Worm (Caenorhabditis elegans) whole organism, midembryonic: ENCODE measurements around the gene K09H11.6.

Source experiments
- T22C8.4 ChIP-seq: fragments of 200-800 bp; sonication (Bioruptor generic); IDR thresholded peaks from 2 replicates; pipeline ENCODE4 v1.3.6; 2022; ENCODE audit warnings: missing genetic modification characterization, missing compliant biosample characterization
- cog-1 ChIP-seq: sonication (generic microtip); optimal IDR thresholded peaks from 2 replicates; lab custom pipeline; 2016; ENCODE audit warnings: missing genetic modification characterization, missing compliant biosample characterization
- flt-1 ChIP-seq: fragments of 200-800 bp; sonication (Bioruptor generic); IDR thresholded peaks from 2 replicates; pipeline ENCODE4 v1.3.6; 2022; ENCODE audit warnings: missing genetic modification characterization, missing compliant biosample characterization
- klf-2 ChIP-seq: fragments of 200-800 bp; sonication (Bioruptor generic); conservative IDR thresholded peaks from 2 replicates; pipeline ENCODE4 v1.3.6; 2022; ENCODE audit warnings: missing genetic modification reagents, missing genetic modification characterization, missing compliant biosample characterization
- med-1 ChIP-seq: sonication (generic microtip); optimal IDR thresholded peaks from 2 replicates; lab custom pipeline; 2017; ENCODE audit warnings: missing genetic modification characterization, mild to moderate bottlenecking, missing compliant biosample characterization, antibody characterized with exemption, missing genetic modification reagents; ENCODE audit not compliant: insufficient read depth
- ref-1 ChIP-seq: fragments of 200-800 bp; sonication (Bioruptor generic); conservative IDR thresholded peaks from 2 replicates; pipeline ENCODE4 v1.3.6; 2022; ENCODE audit warnings: missing genetic modification reagents, missing genetic modification characterization, missing compliant biosample characterization
- tab-1 ChIP-seq: fragments of 200-800 bp; sonication (Bioruptor generic); IDR thresholded peaks from 2 replicates; pipeline ENCODE4 v1.3.6; 2022; ENCODE audit warnings: missing genetic modification characterization, missing compliant biosample characterization
- ztf-23 ChIP-seq: fragments of 200-800 bp; sonication (Bioruptor generic); IDR thresholded peaks from 2 replicates; pipeline ENCODE4 v1.3.6; 2022; ENCODE audit warnings: missing genetic modification reagents, missing genetic modification characterization, missing compliant biosample characterization
- ztf-29 ChIP-seq: fragments of 200-800 bp; sonication (Bioruptor generic); IDR thresholded peaks from 2 replicates; pipeline ENCODE4 v1.3.6; 2022; ENCODE audit warnings: missing genetic modification reagents, missing genetic modification characterization, missing compliant biosample characterization

The K09H11.6 gene

DNA sequence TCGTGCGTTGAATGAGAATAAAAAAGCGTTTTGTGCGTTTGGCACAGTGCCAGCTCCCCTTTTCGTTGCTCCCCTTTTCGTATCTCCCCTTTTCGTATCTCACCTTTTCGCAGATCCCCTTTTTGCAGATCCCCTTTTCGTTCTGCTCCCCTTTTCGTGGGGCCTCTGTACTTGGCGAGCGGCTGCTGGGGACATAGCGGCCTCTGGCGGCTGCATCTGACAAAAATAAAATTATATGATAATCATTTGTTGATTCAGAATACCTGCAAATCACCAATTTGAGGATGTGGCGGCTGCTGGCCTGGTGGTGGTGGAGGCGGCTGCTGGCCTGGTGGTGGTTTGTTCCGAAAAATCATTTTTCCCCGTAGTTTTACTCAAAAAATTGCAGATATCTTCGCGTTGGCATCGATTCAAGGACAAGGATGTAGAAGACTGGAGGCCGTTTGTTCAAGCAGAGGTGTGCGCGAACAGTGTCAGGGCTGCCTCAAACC lies 19.3 kb upstream of the K09H11.6 start, which contains the start of gene K09H11.11:
TSS of gene K09H11.11 (minus strand) at position 51 of the 491 bp plus-strand sequence.
- TF ChIP-seq ref-1: peak; percentile 42; the same call in 1 of the 2 replicates

DNA sequence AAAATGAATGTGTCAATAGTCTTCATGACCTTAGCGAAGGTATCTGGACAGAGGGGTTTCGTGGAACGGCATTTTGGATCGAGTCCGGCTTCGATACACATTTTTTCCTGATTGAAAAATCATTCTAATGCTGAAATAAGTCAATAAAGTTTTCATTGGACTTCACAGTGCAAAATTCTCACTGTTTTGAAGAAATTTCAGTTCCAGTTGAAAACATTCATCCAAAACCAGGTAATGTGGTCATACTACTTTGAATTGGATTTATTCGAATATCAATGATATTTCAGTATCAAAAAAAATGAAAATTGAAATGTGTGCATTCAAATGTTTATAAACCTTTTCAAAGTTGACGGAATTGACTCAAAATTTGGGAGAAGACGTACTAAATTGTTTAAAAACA lies 17.5 kb upstream of the K09H11.6 start, which contains the start of gene pgph-1:
TSS of gene pgph-1 (minus strand) at position 101 of the 400 bp plus-strand sequence.
- TF ChIP-seq tab-1 (GFP tag; lab: Robert Waterston, UW): no peak

ce11 chrV:5747519-5747918 lies 11.6 kb upstream of the K09H11.6 start, which contains the start of gene acds-10:
Gene acds-10, plus strand, starts transcription at chrV:5747819.
- TF ChIP-seq med-1 (GFP tag; lab: Kevin White, UChicago) (no peak), ref-1 (no peak), flt-1 (no peak), tab-1 (GFP tag; lab: Robert Waterston, UW) (no peak), ztf-29 (GFP tag; lab: Robert Waterston, UW) (no peak), T22C8.4 (GFP tag; lab: Robert Waterston, UW) (no peak), cog-1 (tag; lab: Kevin White, UChicago) (no peak), ztf-23 (GFP tag; lab: Robert Waterston, UW) (no peak), klf-2 (GFP tag; lab: Robert Waterston, UW) (no peak)

ce11 chrV:5746237-5746636 lies 10.3 kb upstream of the K09H11.6 start:
- no peak for TF ChIP-seq ref-1
- TF ChIP-seq flt-1: no peak
- no peak for TF ChIP-seq ztf-23 (GFP tag; lab: Robert Waterston, UW)
- no peak for TF ChIP-seq cog-1 (tag; lab: Kevin White, UChicago)
- no peak for TF ChIP-seq T22C8.4 (GFP tag; lab: Robert Waterston, UW)
- TF ChIP-seq tab-1 (GFP tag; lab: Robert Waterston, UW): no peak
- TF ChIP-seq ztf-29 (GFP tag; lab: Robert Waterston, UW): no peak
- TF ChIP-seq med-1 (GFP tag; lab: Kevin White, UChicago): no peak
- no peak for TF ChIP-seq klf-2 (GFP tag; lab: Robert Waterston, UW)

ce11 chrV:5741237-5741636 lies 5.3 kb upstream of the K09H11.6 start:
- TF ChIP-seq ztf-29 (GFP tag; lab: Robert Waterston, UW): no peak
- no peak for TF ChIP-seq T22C8.4 (GFP tag; lab: Robert Waterston, UW)
- no peak for TF ChIP-seq klf-2 (GFP tag; lab: Robert Waterston, UW)
- TF ChIP-seq ref-1: no peak
- TF ChIP-seq cog-1 (tag; lab: Kevin White, UChicago): no peak
- TF ChIP-seq med-1 (GFP tag; lab: Kevin White, UChicago): no peak
- TF ChIP-seq tab-1 (GFP tag; lab: Robert Waterston, UW): no peak

- no peak for TF ChIP-seq ztf-29 (GFP tag; lab: Robert Waterston, UW)
- TF ChIP-seq cog-1 (tag; lab: Kevin White, UChicago): no peak
- TF ChIP-seq flt-1: no peak
- no peak for TF ChIP-seq klf-2 (GFP tag; lab: Robert Waterston, UW)
- TF ChIP-seq ref-1: no peak
- no peak for TF ChIP-seq tab-1 (GFP tag; lab: Robert Waterston, UW)
- no peak for TF ChIP-seq ztf-23 (GFP tag; lab: Robert Waterston, UW)
- no peak for TF ChIP-seq T22C8.4 (GFP tag; lab: Robert Waterston, UW)
- TF ChIP-seq med-1 (GFP tag; lab: Kevin White, UChicago): no peak
Measured at ce11 chrV:5739438-5739837, 3.5 kb upstream of the K09H11.6 start.

ce11 chrV:5730783-5731182 lies 5.2 kb downstream of the K09H11.6 start, which contains the start of gene K09H11.15:
Gene K09H11.15, minus strand, starts transcription at chrV:5730883.
- TF ChIP-seq cog-1 (tag; lab: Kevin White, UChicago) (no peak), flt-1 (no peak), T22C8.4 (GFP tag; lab: Robert Waterston, UW) (no peak), ztf-29 (GFP tag; lab: Robert Waterston, UW) (no peak), tab-1 (GFP tag; lab: Robert Waterston, UW) (no peak), med-1 (GFP tag; lab: Kevin White, UChicago) (no peak), ztf-23 (GFP tag; lab: Robert Waterston, UW) (no peak), klf-2 (GFP tag; lab: Robert Waterston, UW) (no peak), ref-1 (no peak)

ce11 chrV:5726463-5726862 lies 9.5 kb downstream of the K09H11.6 start, which contains the start of gene K09H11.4:
Gene K09H11.4, minus strand, starts transcription at chrV:5726563.
- TF ChIP-seq klf-2 (GFP tag; lab: Robert Waterston, UW) (no peak), ztf-29 (GFP tag; lab: Robert Waterston, UW) (no peak), T22C8.4 (GFP tag; lab: Robert Waterston, UW) (no peak), med-1 (GFP tag; lab: Kevin White, UChicago) (no peak), cog-1 (tag; lab: Kevin White, UChicago) (no peak), ref-1 (no peak), flt-1 (no peak), ztf-23 (GFP tag; lab: Robert Waterston, UW) (no peak), tab-1 (GFP tag; lab: Robert Waterston, UW) (no peak)

DNA sequence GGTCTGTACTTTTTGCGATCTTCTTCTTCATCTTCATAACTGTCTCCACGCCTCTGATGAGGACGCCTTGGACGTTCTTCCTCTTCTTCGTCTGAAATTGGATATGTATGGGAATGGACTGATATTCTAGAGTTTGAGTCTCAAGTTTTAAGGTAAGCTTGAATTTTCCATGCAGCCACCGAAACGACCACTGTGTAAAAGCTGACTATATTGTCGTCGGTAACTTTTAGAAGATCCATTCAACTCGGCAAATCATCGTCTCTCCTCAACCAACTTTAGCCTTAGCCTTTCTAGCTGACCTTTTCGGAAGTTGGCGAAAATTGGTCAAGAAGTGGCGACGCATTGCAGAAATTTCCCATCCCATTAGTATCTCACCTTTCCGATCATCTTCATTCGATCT lies 11.6 kb downstream of the K09H11.6 start:
- TF ChIP-seq flt-1 (no peak), ztf-23 (GFP tag; lab: Robert Waterston, UW) (no peak), tab-1 (GFP tag; lab: Robert Waterston, UW) (no peak), ref-1 (no peak), med-1 (GFP tag; lab: Kevin White, UChicago) (no peak), T22C8.4 (GFP tag; lab: Robert Waterston, UW) (no peak), klf-2 (GFP tag; lab: Robert Waterston, UW) (no peak), cog-1 (tag; lab: Kevin White, UChicago) (no peak), ztf-29 (GFP tag; lab: Robert Waterston, UW) (no peak)

DNA sequence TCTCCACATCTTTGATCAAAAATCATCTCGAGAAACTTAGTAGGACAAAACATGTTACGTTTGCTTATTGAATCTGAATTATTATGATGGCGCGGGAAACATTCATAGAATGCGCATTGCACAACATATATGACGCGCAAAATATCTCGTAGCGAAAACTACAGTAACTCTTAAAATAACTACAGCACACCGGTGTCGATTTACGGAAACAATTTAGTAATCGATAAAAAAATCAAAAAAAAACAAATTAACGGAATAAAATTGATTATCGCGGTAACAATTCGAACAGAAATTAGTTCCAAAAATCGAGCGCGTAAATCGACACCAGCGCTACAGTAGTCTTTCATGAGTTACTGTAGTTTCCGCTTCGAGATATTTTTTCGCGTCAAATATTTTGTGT lies 13.9 kb downstream of the K09H11.6 start:
- TF ChIP-seq cog-1 (tag; lab: Kevin White, UChicago) (no peak), med-1 (GFP tag; lab: Kevin White, UChicago) (no peak), ref-1 (no peak), ztf-29 (GFP tag; lab: Robert Waterston, UW) (no peak), flt-1 (no peak), tab-1 (GFP tag; lab: Robert Waterston, UW) (no peak), klf-2 (GFP tag; lab: Robert Waterston, UW) (no peak), T22C8.4 (GFP tag; lab: Robert Waterston, UW) (no peak), ztf-23 (GFP tag; lab: Robert Waterston, UW) (no peak)
